1 fruit fly cellular context compared by ENCODE assay signal in genomic region chr2L:6082157-6082645, dm6.
TF ChIP-seq lines count a peak whose summit lies in the region.

Kr-h1 (plus strand) TSS chr2L:6082603.

TF ChIP-seq in whole organism, embryonic, 481 proteins besides CTCF, POLR2A, EP300 and RAD21 (continued from another document):
- no peak for TF ChIP-seq fru (optimal IDR thresholded peaks at IDR 0.05; lab: Kevin White, UChicago)
- no peak for TF ChIP-seq CG12942 (GFP tag; optimal IDR thresholded peaks at IDR 0.05; lab: Kevin White, UChicago)
- no peak for TF ChIP-seq CG1529 (GFP tag; optimal IDR thresholded peaks at IDR 0.05; lab: Kevin White, UChicago)
- peak; percentile 65 for TF ChIP-seq sd (tag; optimal IDR thresholded peaks at IDR 0.05; lab: Kevin White, UChicago)
- TF ChIP-seq NFAT (GFP tag; IDR thresholded peaks at IDR 0.05; lab: Robert Waterston, UW), result no peak
- TF ChIP-seq CG1832 (GFP tag; optimal IDR thresholded peaks at IDR 0.05; lab: Kevin White, UChicago), result no peak
- peak; percentile 54 for TF ChIP-seq mirr (GFP tag; optimal IDR thresholded peaks at IDR 0.05; lab: Kevin White, UChicago)
- no peak for TF ChIP-seq CG7357 (GFP tag; IDR thresholded peaks at IDR 0.05; lab: Robert Waterston, UW)
- no peak for TF ChIP-seq gcm (GFP tag; optimal IDR thresholded peaks at IDR 0.05; lab: Kevin White, UChicago)
- no peak for TF ChIP-seq h (optimal IDR thresholded peaks at IDR 0.05; lab: Kevin White, UChicago)
- TF ChIP-seq tap (tag; optimal IDR thresholded peaks at IDR 0.05; lab: Kevin White, UChicago), result no peak
- no peak for TF ChIP-seq en (GFP tag; optimal IDR thresholded peaks at IDR 0.05; lab: Kevin White, UChicago)
- TF ChIP-seq esg (GFP tag; conservative IDR thresholded peaks at IDR 0.05; lab: Robert Waterston, UW), result no peak
- no peak for TF ChIP-seq NK7.1 (GFP tag; optimal IDR thresholded peaks at IDR 0.05; lab: Kevin White, UChicago)
- TF ChIP-seq CG4707 (GFP tag; optimal IDR thresholded peaks at IDR 0.05; lab: Kevin White, UChicago), result no peak
- TF ChIP-seq tx (GFP tag; optimal IDR thresholded peaks at IDR 0.05; lab: Kevin White, UChicago), result no peak
- no peak for TF ChIP-seq Vsx1 (GFP tag; optimal IDR thresholded peaks at IDR 0.05; lab: Kevin White, UChicago)
- no peak for TF ChIP-seq CG6654 (GFP tag; optimal IDR thresholded peaks at IDR 0.05; lab: Kevin White, UChicago)
- no peak for TF ChIP-seq slbo (GFP tag; IDR thresholded peaks at IDR 0.05; lab: Robert Waterston, UW)
- peak; percentile 44 for TF ChIP-seq ftz-f1 (GFP tag; optimal IDR thresholded peaks at IDR 0.05; lab: Kevin White, UChicago)
- no peak for TF ChIP-seq CG15073 (GFP tag; optimal IDR thresholded peaks at IDR 0.05; lab: Kevin White, UChicago)
- 0 out of 3 replicates have a peak, but pooled peaks have one; percentile 35 for TF ChIP-seq so (GFP tag; IDR thresholded peaks at IDR 0.05; lab: Robert Waterston, UW)
- TF ChIP-seq HLH3B (GFP tag; IDR thresholded peaks at IDR 0.05; lab: Robert Waterston, UW), result no peak
- no peak for TF ChIP-seq klu (GFP tag; IDR thresholded peaks at IDR 0.05; lab: Robert Waterston, UW)
- TF ChIP-seq stc (GFP tag; IDR thresholded peaks at IDR 0.05; lab: Robert Waterston, UW), result 0 out of 2 replicates have a peak, but pooled peaks have one; percentile 21
- no peak for TF ChIP-seq CG31365 (tag; optimal IDR thresholded peaks at IDR 0.05; lab: Kevin White, UChicago)
- TF ChIP-seq CG8089 (GFP tag; optimal IDR thresholded peaks at IDR 0.05; lab: Kevin White, UChicago), result no peak
- no peak for TF ChIP-seq pzg (GFP tag; optimal IDR thresholded peaks at IDR 0.05; lab: Kevin White, UChicago)
- peak; percentile 100 for TF ChIP-seq Adf1 (GFP tag; IDR thresholded peaks at IDR 0.05; lab: Robert Waterston, UW)
- no peak for TF ChIP-seq Neu2 (GFP tag; optimal IDR thresholded peaks at IDR 0.05; lab: Kevin White, UChicago; ENCODE audit: borderline replicate concordance)
- TF ChIP-seq CG17359 (tag; optimal IDR thresholded peaks at IDR 0.05; lab: Kevin White, UChicago), result no peak
- TF ChIP-seq sug (tag; optimal IDR thresholded peaks at IDR 0.05; lab: Kevin White, UChicago), result peak; percentile 75
- TF ChIP-seq Dad (GFP tag; optimal IDR thresholded peaks at IDR 0.05; lab: Kevin White, UChicago), result no peak
- no peak for TF ChIP-seq Dip3 (GFP tag; optimal IDR thresholded peaks at IDR 0.05; lab: Kevin White, UChicago)
- TF ChIP-seq Sry-δ (GFP tag; optimal IDR thresholded peaks at IDR 0.05; lab: Kevin White, UChicago), result no peak
